Worm (Caenorhabditis elegans) whole organism, L2 larva: ENCODE data around the gene spp-4.
A peak's percentile ranks its signal among the peaks of the same experiment; 100 is the strongest.

Experiments
- fos-1 ChIP-seq: fragments of 150-350 bp; optimal IDR thresholded peaks from 2 replicates; lab custom pipeline; 2014; ENCODE audit warnings: missing biosample characterization, missing genetic modification characterization
- lin-39 ChIP-seq: fragments of 150-350 bp; optimal IDR thresholded peaks from 2 replicates; lab custom pipeline; 2014; ENCODE audit warnings: missing biosample characterization, missing genetic modification reagents, missing genetic modification characterization
- mab-5 ChIP-seq: fragments of 150-350 bp; optimal IDR thresholded peaks from 2 replicates; lab custom pipeline; 2014; ENCODE audit warnings: missing biosample characterization, missing genetic modification characterization
- mdl-1 ChIP-seq, 2 experiments: fragments of 150-350 bp in 1 of 2; sonication (generic microtip) in 1 of 2; optimal IDR thresholded peaks; 2 replicates each; lab custom pipeline; 2017; ENCODE audit warnings: missing biosample characterization in 2 of 2, missing genetic modification characterization in 2 of 2
- nhr-12 ChIP-seq: fragments of 150-350 bp; optimal IDR thresholded peaks from 2 replicates; lab custom pipeline; 2014; ENCODE audit warnings: missing biosample characterization, missing genetic modification characterization
- nhr-237 ChIP-seq: fragments of 150-350 bp; optimal IDR thresholded peaks from 2 replicates; lab custom pipeline; 2014; ENCODE audit warnings: missing biosample characterization, missing genetic modification characterization
- nhr-25 ChIP-seq: fragments of 150-350 bp; sonication (generic microtip); optimal IDR thresholded peaks from 3 replicates; lab custom pipeline; 2014; ENCODE audit warnings: missing biosample characterization, missing genetic modification characterization
- unc-62 ChIP-seq: fragments of 150-350 bp; optimal IDR thresholded peaks from 2 replicates; lab custom pipeline; 2014; ENCODE audit warnings: missing biosample characterization, missing genetic modification reagents, missing genetic modification characterization
- zag-1 ChIP-seq: fragments of 150-350 bp; optimal IDR thresholded peaks from 2 replicates; lab custom pipeline; 2014; ENCODE audit warnings: missing biosample characterization, missing genetic modification characterization
- ztf-1 ChIP-seq: fragments of 200-800 bp; sonication (Bioruptor generic); conservative IDR thresholded peaks from 2 replicates; pipeline ENCODE4 v1.3.6; 2022; ENCODE audit warnings: missing genetic modification characterization, missing compliant biosample characterization
- ztf-11 ChIP-seq: sonication (generic microtip); optimal IDR thresholded peaks from 2 replicates; lab custom pipeline; 2017; ENCODE audit warnings: missing biosample characterization, missing genetic modification characterization

- TF ChIP-seq nhr-237 (tag; lab: Kevin White, UChicago) (no peak), unc-62 (no peak), mdl-1 (tag; optimal IDR thresholded peaks at IDR 0.05; lab: Kevin White, UChicago) (no peak), ztf-1 (GFP tag; lab: Robert Waterston, UW) (no peak), ztf-11 (tag; lab: Kevin White, UChicago) (no peak), lin-39 (tag; lab: Kevin White, UChicago) (no peak), nhr-12 (tag; lab: Kevin White, UChicago) (no peak), fos-1 (tag; lab: Kevin White, UChicago) (peak; percentile 25), nhr-25 (tag; lab: Kevin White, UChicago) (no peak), mab-5 (tag; lab: Kevin White, UChicago) (no peak), zag-1 (tag; lab: Kevin White, UChicago) (no peak)
Observed at ce11 chrX:7323604-7324003, 5.0 kb upstream of the spp-4 start.
